Fruit fly (Drosophila melanogaster): ENCODE data around the gene Tl.

Gene Tl

DNA sequence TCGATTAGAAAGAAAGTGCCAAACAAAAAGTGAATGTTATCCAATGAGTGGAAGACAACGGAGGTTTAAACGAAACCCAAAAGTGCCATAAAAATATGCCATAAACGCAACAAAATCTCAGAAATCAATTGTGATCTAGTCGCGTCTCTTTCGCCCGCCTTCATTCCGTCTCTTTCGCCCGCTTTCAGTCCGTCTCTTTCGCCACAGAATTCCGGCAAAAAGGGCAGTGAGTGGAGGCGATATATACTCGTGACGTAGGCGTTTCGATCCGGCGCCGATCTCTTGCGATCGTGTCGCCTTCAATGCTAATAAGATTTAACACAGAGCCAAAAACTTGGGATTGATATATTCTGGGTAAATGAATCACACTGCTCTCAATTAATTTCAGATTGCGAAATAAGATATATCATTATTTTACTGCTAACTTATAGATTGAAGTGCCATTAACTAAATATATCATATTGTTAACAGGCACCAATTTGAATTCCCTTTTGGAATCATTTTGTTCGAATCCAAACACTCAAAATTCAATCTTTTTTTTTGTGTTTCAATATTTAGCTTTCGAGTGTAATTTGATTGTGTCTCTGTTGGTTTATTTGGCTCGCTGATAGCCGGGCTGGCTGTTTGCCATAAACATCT is 89.4 kb downstream of the Tl start (continued):
- TF ChIP-seq Sox100B (GFP tag; optimal IDR thresholded peaks at IDR 0.05) (peak; percentile 32), D (optimal IDR thresholded peaks at IDR 0.05) (no peak), D (GFP tag; optimal IDR thresholded peaks at IDR 0.05) (no peak), slou (GFP tag; optimal IDR thresholded peaks at IDR 0.05) (no peak), ranshi (GFP tag; IDR thresholded peaks at IDR 0.05) (no peak), cg (GFP tag; optimal IDR thresholded peaks at IDR 0.05) (no peak), scrt (GFP tag; optimal IDR thresholded peaks at IDR 0.05) (peak; percentile 19), Hmr (GFP tag; optimal IDR thresholded peaks at IDR 0.05) (peak; percentile 34), Lpt (GFP tag; optimal IDR thresholded peaks at IDR 0.05) (no peak), D19A (tag; optimal IDR thresholded peaks at IDR 0.05) (no peak), sim (GFP tag; IDR thresholded peaks at IDR 0.05) (no peak), CG10321 (GFP tag; IDR thresholded peaks at IDR 0.05) (peak; percentile 82), Kr (GFP tag; optimal IDR thresholded peaks at IDR 0.05) (no peak), toy (GFP tag; IDR thresholded peaks at IDR 0.05) (no peak), dati (GFP tag; IDR thresholded peaks at IDR 0.05) (no peak), Hr39 (optimal IDR thresholded peaks at IDR 0.05) (no peak), ind (GFP tag; optimal IDR thresholded peaks at IDR 0.05) (peak; percentile 31), CG10431 (GFP tag; optimal IDR thresholded peaks at IDR 0.05) (no peak), vnd (GFP tag; IDR thresholded peaks at IDR 0.05; ENCODE audit: partially characterized antibody) (no peak), CG8290 (GFP tag; optimal IDR thresholded peaks at IDR 0.05) (no peak), CG8290 (tag; optimal IDR thresholded peaks at IDR 0.05) (peak in 1 of 2 experiments; percentile 18), CG15269 (tag; optimal IDR thresholded peaks at IDR 0.05) (peak; percentile 77), CG4854 (GFP tag; optimal IDR thresholded peaks at IDR 0.05) (no peak), Dek (tag; optimal IDR thresholded peaks at IDR 0.05) (peak; percentile 52), CG7987 (GFP tag; optimal IDR thresholded peaks at IDR 0.05) (no peak), az2 (GFP tag; optimal IDR thresholded peaks at IDR 0.05) (peak; percentile 46), CG30431 (GFP tag; optimal IDR thresholded peaks at IDR 0.05) (no peak), Hmx (GFP tag; optimal IDR thresholded peaks at IDR 0.05) (no peak), zfh1 (GFP tag; IDR thresholded peaks at IDR 0.05) (peak; percentile 34; the same call in 1 of the 3 replicates), CG17359 (tag; optimal IDR thresholded peaks at IDR 0.05) (peak; percentile 25), CG4424 (GFP tag; optimal IDR thresholded peaks at IDR 0.05) (peak; percentile 40), CG6689 (GFP tag; IDR thresholded peaks at IDR 0.05) (peak; percentile 55; the same call in 1 of the 2 replicates), CG7928 (GFP tag; optimal IDR thresholded peaks at IDR 0.05) (no peak), NC2α (GFP tag; optimal IDR thresholded peaks at IDR 0.05) (no peak), lab (GFP tag; optimal IDR thresholded peaks at IDR 0.05) (peak; percentile 57), row (GFP tag; IDR thresholded peaks at IDR 0.05) (peak; percentile 76), jing (GFP tag; optimal IDR thresholded peaks at IDR 0.05) (no peak), Med (GFP tag) (peak; percentile 88), lbe (GFP tag; optimal IDR thresholded peaks at IDR 0.05) (no peak), otp (GFP tag; IDR thresholded peaks at IDR 0.05) (no peak), CG6854 (GFP tag; optimal IDR thresholded peaks at IDR 0.05) (no peak), zf30C (GFP tag; optimal IDR thresholded peaks at IDR 0.05) (no peak), CG13424 (tag; optimal IDR thresholded peaks at IDR 0.05) (peak; percentile 69), Optix (GFP tag; IDR thresholded peaks at IDR 0.05) (no peak), psq (GFP tag; optimal IDR thresholded peaks at IDR 0.05) (no peak), CG8924 (tag; optimal IDR thresholded peaks at IDR 0.05) (peak; percentile 37), Rfx (GFP tag; IDR thresholded peaks at IDR 0.05) (peak; percentile 48; the same call in 1 of the 2 replicates), esg (GFP tag; conservative IDR thresholded peaks at IDR 0.05) (no peak; the same call in 1 of the 2 replicates), CG16779 (GFP tag; IDR thresholded peaks at IDR 0.05) (no peak), ase (GFP tag; IDR thresholded peaks at IDR 0.05) (no peak), CG4707 (GFP tag; optimal IDR thresholded peaks at IDR 0.05) (no peak), kni (GFP tag; optimal IDR thresholded peaks at IDR 0.05) (no peak)
